Fruit fly (Drosophila melanogaster) whole organism, embryonic: ENCODE results near the gene TpnC25D.
A peak's percentile ranks its signal among the peaks of the same experiment; 100 is the strongest.

Experiments
- Asciz ChIP-seq: fragments of 200-800 bp; sonication (Bioruptor generic); optimal IDR thresholded peaks from 2 replicates; lab custom pipeline; 2017; ENCODE audit warnings: missing biosample characterization, mild to moderate bottlenecking, missing genetic modification characterization, missing genetic modification reagents
- BEAF-32 ChIP-seq: fragments of 200-800 bp; sonication (Bioruptor generic); optimal IDR thresholded peaks from 3 replicates; lab custom pipeline; 2017; ENCODE audit warnings: missing biosample characterization, missing genetic modification characterization, mild to moderate bottlenecking, moderate library complexity, missing genetic modification reagents
- Bdp1 ChIP-seq: fragments of 200-800 bp; sonication (Bioruptor generic); optimal IDR thresholded peaks from 3 replicates; lab custom pipeline; 2016; ENCODE audit warnings: missing biosample characterization, missing genetic modification characterization
- CG10274 ChIP-seq: fragments of 200-800 bp; sonication (Bioruptor generic); optimal IDR thresholded peaks from 3 replicates; lab custom pipeline; 2017; ENCODE audit warnings: missing biosample characterization, mild to moderate bottlenecking, missing genetic modification characterization
- CG10543 ChIP-seq: fragments of 200-800 bp; sonication (Bioruptor generic); optimal IDR thresholded peaks from 3 replicates; lab custom pipeline; 2017; ENCODE audit warnings: missing biosample characterization, mild to moderate bottlenecking, missing genetic modification characterization, moderate library complexity
- CG12299 ChIP-seq: fragments of 200-800 bp; sonication (Bioruptor generic); optimal IDR thresholded peaks from 2 replicates; lab custom pipeline; 2018; ENCODE audit warnings: missing biosample characterization, mild to moderate bottlenecking, missing genetic modification characterization
- CG12769 ChIP-seq: fragments of 200-800 bp; sonication (Bioruptor generic); optimal IDR thresholded peaks from 2 replicates; lab custom pipeline; 2019; ENCODE audit warnings: missing biosample characterization, mild to moderate bottlenecking, missing genetic modification characterization, moderate library complexity
- CG13296 ChIP-seq: fragments of 200-800 bp; sonication (Bioruptor generic); optimal IDR thresholded peaks from 3 replicates; lab custom pipeline; 2018; ENCODE audit warnings: missing biosample characterization, mild to moderate bottlenecking, missing genetic modification characterization
- CG14860 ChIP-seq: fragments of 200-800 bp; sonication (Bioruptor generic); IDR thresholded peaks from 3 replicates; pipeline ENCODE4 v1.3.6; 2022; ENCODE audit warnings: missing biosample characterization, missing genetic modification characterization; ENCODE audit not compliant: partially characterized antibody
- CG16813 ChIP-seq: fragments of 200-800 bp; sonication (Bioruptor generic); IDR thresholded peaks from 3 replicates; pipeline ENCODE4 v1.3.6; 2022; ENCODE audit warnings: missing biosample characterization, missing genetic modification characterization; ENCODE audit not compliant: partially characterized antibody
- CG17829 ChIP-seq: fragments of 200-800 bp; optimal IDR thresholded peaks from 2 replicates; lab custom pipeline; 2019; ENCODE audit warnings: missing biosample characterization, mild to moderate bottlenecking, missing genetic modification characterization, moderate library complexity
- CG2199 ChIP-seq: fragments of 200-800 bp; sonication (Bioruptor generic); IDR thresholded peaks from 3 replicates; pipeline ENCODE4 v1.3.6; 2022; ENCODE audit warnings: missing biosample characterization, missing genetic modification characterization
- CG2712 ChIP-seq: fragments of 200-800 bp; optimal IDR thresholded peaks from 3 replicates; lab custom pipeline; 2019; ENCODE audit warnings: missing biosample characterization, mild to moderate bottlenecking, missing genetic modification characterization, moderate library complexity
- CG31388 ChIP-seq: fragments of 200-800 bp; sonication (Bioruptor generic); optimal IDR thresholded peaks from 2 replicates; lab custom pipeline; 2016; ENCODE audit warnings: missing biosample characterization, missing genetic modification characterization
- CG3838 ChIP-seq: fragments of 200-800 bp; sonication (Bioruptor generic); optimal IDR thresholded peaks from 3 replicates; lab custom pipeline; 2016; ENCODE audit warnings: missing biosample characterization, missing genetic modification characterization
- CG42726 ChIP-seq: fragments of 200-800 bp; sonication (Bioruptor generic); IDR thresholded peaks from 2 replicates; pipeline ENCODE4 v1.3.6; 2022; ENCODE audit warnings: missing biosample characterization, missing genetic modification characterization; ENCODE audit not compliant: partially characterized antibody
- CG4424 ChIP-seq: fragments of 200-800 bp; sonication (Bioruptor generic); optimal IDR thresholded peaks from 3 replicates; lab custom pipeline; 2016; ENCODE audit warnings: missing biosample characterization, missing genetic modification characterization
- CG4707 ChIP-seq: fragments of 200-800 bp; sonication (Bioruptor generic); optimal IDR thresholded peaks from 2 replicates; lab custom pipeline; 2018; ENCODE audit warnings: missing biosample characterization, mild to moderate bottlenecking, missing genetic modification characterization, moderate library complexity
- CG6254 ChIP-seq: fragments of 200-800 bp; sonication (Bioruptor generic); optimal IDR thresholded peaks from 3 replicates; lab custom pipeline; 2017; ENCODE audit warnings: mild to moderate bottlenecking, missing biosample characterization, missing genetic modification reagents, missing genetic modification characterization
- CG6791 ChIP-seq: fragments of 200-800 bp; sonication (Bioruptor generic); IDR thresholded peaks from 3 replicates; pipeline ENCODE4 v1.3.6; 2022; ENCODE audit warnings: missing biosample characterization, missing genetic modification characterization; ENCODE audit not compliant: partially characterized antibody
- CG8290 ChIP-seq, 3 experiments: fragments of 200-800 bp; sonication (Bioruptor generic); optimal IDR thresholded peaks; 2 replicates each; lab custom pipeline; 2016 to 2019; ENCODE audit warnings: missing biosample characterization in 3 of 3, missing genetic modification characterization in 3 of 3, mild to moderate bottlenecking in 2 of 3, moderate library complexity in 1 of 3
- D19B ChIP-seq: fragments of 200-800 bp; sonication (Bioruptor generic); optimal IDR thresholded peaks from 2 replicates; lab custom pipeline; 2017; ENCODE audit warnings: missing biosample characterization, mild to moderate bottlenecking, missing genetic modification characterization
- Dip2 ChIP-seq: fragments of 200-800 bp; sonication (Bioruptor generic); IDR thresholded peaks from 2 replicates; pipeline ENCODE4 v1.3.6; 2022; ENCODE audit warnings: missing biosample characterization, missing genetic modification characterization
- Dp ChIP-seq: fragments of 200-800 bp; sonication (Bioruptor generic); optimal IDR thresholded peaks from 2 replicates; lab custom pipeline; 2018; ENCODE audit warnings: missing biosample characterization, mild to moderate bottlenecking, missing genetic modification characterization, moderate library complexity
- Fer3 ChIP-seq: fragments of 200-800 bp; sonication (Bioruptor generic); optimal IDR thresholded peaks from 2 replicates; lab custom pipeline; 2018; ENCODE audit warnings: missing biosample characterization, mild to moderate bottlenecking, missing genetic modification characterization, moderate library complexity
- HLH4C ChIP-seq: fragments of 200-800 bp; sonication (Bioruptor generic); IDR thresholded peaks from 3 replicates; pipeline ENCODE4 v1.3.6; 2022; ENCODE audit warnings: missing biosample characterization, missing genetic modification characterization; ENCODE audit not compliant: partially characterized antibody
- Meics ChIP-seq: fragments of 200-800 bp; sonication (Bioruptor generic); optimal IDR thresholded peaks from 2 replicates; lab custom pipeline; 2017; ENCODE audit warnings: missing biosample characterization, mild to moderate bottlenecking, missing genetic modification characterization
- NfI ChIP-seq: fragments of 200-800 bp; sonication (Bioruptor generic); optimal IDR thresholded peaks from 3 replicates; lab custom pipeline; 2018; ENCODE audit warnings: missing biosample characterization, mild to moderate bottlenecking, missing genetic modification characterization, moderate library complexity
- Side ChIP-seq: fragments of 200-800 bp; sonication (Bioruptor generic); optimal IDR thresholded peaks from 2 replicates; lab custom pipeline; 2016; ENCODE audit warnings: missing biosample characterization, missing genetic modification characterization
- Taf1 ChIP-seq: fragments of 200-800 bp; sonication (Bioruptor generic); IDR thresholded peaks from 2 replicates; pipeline ENCODE4 v1.3.6; 2022; ENCODE audit warnings: missing biosample characterization, missing genetic modification characterization
- ab ChIP-seq: fragments of 200-800 bp; sonication (Bioruptor generic); optimal IDR thresholded peaks from 2 replicates; lab custom pipeline; 2016; ENCODE audit warnings: missing biosample characterization, missing genetic modification characterization
- ac ChIP-seq: fragments of 200-800 bp; sonication (Bioruptor generic); optimal IDR thresholded peaks from 3 replicates; lab custom pipeline; 2017; ENCODE audit warnings: missing biosample characterization, mild to moderate bottlenecking, missing genetic modification characterization
- amos ChIP-seq: fragments of 200-800 bp; sonication (Bioruptor generic); IDR thresholded peaks from 2 replicates; pipeline ENCODE4 v1.3.6; 2022; ENCODE audit warnings: missing biosample characterization, missing genetic modification characterization; ENCODE audit not compliant: partially characterized antibody
- ase ChIP-seq: fragments of 200-800 bp; sonication (Bioruptor generic); IDR thresholded peaks from 3 replicates; pipeline ENCODE4 v1.3.6; 2022; ENCODE audit warnings: missing biosample characterization, missing genetic modification characterization
- bbx ChIP-seq: fragments of 200-800 bp; sonication (Bioruptor generic); IDR thresholded peaks from 2 replicates; pipeline ENCODE4 v1.3.6; 2022; ENCODE audit warnings: missing biosample characterization, missing genetic modification characterization; ENCODE audit not compliant: partially characterized antibody
- dmrt11E ChIP-seq: fragments of 200-800 bp; sonication (Bioruptor generic); optimal IDR thresholded peaks from 3 replicates; lab custom pipeline; 2018; ENCODE audit warnings: missing biosample characterization, mild to moderate bottlenecking, missing genetic modification characterization, moderate library complexity
- esg ChIP-seq: fragments of 200-800 bp; sonication (Bioruptor generic); conservative IDR thresholded peaks from 2 replicates; pipeline ENCODE4 v1.3.6; 2022; ENCODE audit warnings: missing biosample characterization, missing genetic modification characterization
- kah ChIP-seq: fragments of 200-800 bp; sonication (Bioruptor generic); optimal IDR thresholded peaks from 2 replicates; lab custom pipeline; 2018; ENCODE audit warnings: missing biosample characterization, mild to moderate bottlenecking, missing genetic modification characterization
- kay ChIP-seq: fragments of 200-800 bp; sonication (Bioruptor generic); optimal IDR thresholded peaks from 2 replicates; lab custom pipeline; 2016; ENCODE audit warnings: missing biosample characterization, missing genetic modification characterization
- luna ChIP-seq: fragments of 200-800 bp; sonication (Bioruptor generic); optimal IDR thresholded peaks from 2 replicates; lab custom pipeline; 2016; ENCODE audit warnings: missing biosample characterization, missing genetic modification characterization
- nmo ChIP-seq: fragments of 200-800 bp; sonication (Bioruptor generic); optimal IDR thresholded peaks from 2 replicates; lab custom pipeline; 2018; ENCODE audit warnings: missing biosample characterization, mild to moderate bottlenecking, missing genetic modification characterization, moderate library complexity
- pum ChIP-seq: fragments of 200-800 bp; sonication (Bioruptor generic); optimal IDR thresholded peaks from 2 replicates; lab custom pipeline; 2016; ENCODE audit warnings: missing biosample characterization, missing genetic modification characterization
- pzg ChIP-seq: fragments of 200-800 bp; sonication (Bioruptor generic); optimal IDR thresholded peaks from 3 replicates; lab custom pipeline; 2018; ENCODE audit warnings: missing biosample characterization, mild to moderate bottlenecking, missing genetic modification characterization, moderate library complexity
- schlank ChIP-seq: fragments of 200-800 bp; sonication (Bioruptor generic); optimal IDR thresholded peaks from 2 replicates; lab custom pipeline; 2018; ENCODE audit warnings: missing biosample characterization, mild to moderate bottlenecking, missing genetic modification characterization
- slp2 ChIP-seq: fragments of 200-800 bp; sonication (Bioruptor generic); optimal IDR thresholded peaks from 2 replicates; lab custom pipeline; 2016; ENCODE audit warnings: missing biosample characterization, missing genetic modification characterization
- tio ChIP-seq: fragments of 200-800 bp; sonication (Bioruptor generic); optimal IDR thresholded peaks from 2 replicates; lab custom pipeline; 2017; ENCODE audit warnings: missing biosample characterization, missing genetic modification characterization, inconsistent platforms
- vnd ChIP-seq: fragments of 200-800 bp; sonication (Bioruptor generic); IDR thresholded peaks from 3 replicates; pipeline ENCODE4 v1.3.6; 2022; ENCODE audit warnings: missing biosample characterization, missing genetic modification characterization; ENCODE audit not compliant: partially characterized antibody
- zen2 ChIP-seq: fragments of 200-800 bp; sonication (Bioruptor generic); IDR thresholded peaks from 3 replicates; pipeline ENCODE4 v1.3.6; 2022; ENCODE audit warnings: missing biosample characterization, missing genetic modification characterization; ENCODE audit not compliant: partially characterized antibody
- zfh1 ChIP-seq: fragments of 200-800 bp; sonication (Bioruptor generic); IDR thresholded peaks from 3 replicates; pipeline ENCODE4 v1.3.6; 2022; ENCODE audit warnings: missing biosample characterization, missing genetic modification characterization

Gene TpnC25D

dm6 chr2L:5240520-5240919 is 24.0 kb downstream of the TpnC25D start (continued):
- TF ChIP-seq CG13296 (GFP tag; lab: Kevin White, UChicago): no peak
- no peak for TF ChIP-seq CG3838
- no peak for TF ChIP-seq pzg (GFP tag; lab: Kevin White, UChicago)
- TF ChIP-seq ac (GFP tag; lab: Kevin White, UChicago): no peak
- TF ChIP-seq amos (GFP tag; lab: Robert Waterston, UW): peak; percentile 82
- no peak for TF ChIP-seq CG8290 (GFP tag; optimal IDR thresholded peaks at IDR 0.05; lab: Kevin White, UChicago)
- TF ChIP-seq CG8290 (tag; optimal IDR thresholded peaks at IDR 0.05; lab: Kevin White, UChicago): peak in 1 of 2 experiments; percentile 26
- TF ChIP-seq ase (GFP tag; lab: Robert Waterston, UW): no peak
- TF ChIP-seq zfh1 (GFP tag; lab: Robert Waterston, UW): no peak
- TF ChIP-seq BEAF-32 (GFP tag; lab: Kevin White, UChicago): no peak
- TF ChIP-seq esg (GFP tag; lab: Robert Waterston, UW): no peak
- TF ChIP-seq pum: no peak
- no peak for TF ChIP-seq Dp (GFP tag; lab: Kevin White, UChicago)
- TF ChIP-seq CG2199 (GFP tag; lab: Robert Waterston, UW): peak; percentile 89
- no peak for TF ChIP-seq slp2
- TF ChIP-seq CG4707 (GFP tag; lab: Kevin White, UChicago): no peak
- no peak for TF ChIP-seq kay
- TF ChIP-seq CG31388 (GFP tag; lab: Kevin White, UChicago): no peak
- TF ChIP-seq CG6254 (GFP tag; lab: Kevin White, UChicago): no peak
- TF ChIP-seq Meics: no peak
- TF ChIP-seq CG14860 (GFP tag; lab: Robert Waterston, UW): peak; percentile 76; the same call in 2 of the 3 replicates
- peak; percentile 54 for TF ChIP-seq CG12769
- peak; percentile 65; the same call in 1 of the 3 replicates for TF ChIP-seq zen2 (GFP tag; lab: Robert Waterston, UW)
- no peak for TF ChIP-seq luna (GFP tag; lab: Kevin White, UChicago)
- TF ChIP-seq CG17829 (tag; lab: Kevin White, UChicago): peak; percentile 2
- no peak for TF ChIP-seq Dip2 (GFP tag; lab: Robert Waterston, UW)
- no peak for TF ChIP-seq Fer3 (tag; lab: Kevin White, UChicago)
- no peak for TF ChIP-seq Asciz (GFP tag; lab: Kevin White, UChicago)
- TF ChIP-seq CG42726 (GFP tag; lab: Robert Waterston, UW): peak; percentile 89
- TF ChIP-seq CG6791 (GFP tag; lab: Robert Waterston, UW): peak; percentile 92
- no peak for TF ChIP-seq D19B
- no peak for TF ChIP-seq tio (GFP tag; lab: Kevin White, UChicago)
- no peak for TF ChIP-seq CG12299 (tag; lab: Kevin White, UChicago)
- TF ChIP-seq Taf1 (GFP tag; lab: Robert Waterston, UW): no peak
- no peak for TF ChIP-seq dmrt11E (tag; lab: Kevin White, UChicago)
- peak; percentile 70 for TF ChIP-seq vnd
- no peak for TF ChIP-seq kah (GFP tag; lab: Kevin White, UChicago)
- TF ChIP-seq HLH4C: peak; percentile 73
- no peak for TF ChIP-seq CG10543 (GFP tag; lab: Kevin White, UChicago)
- no peak for TF ChIP-seq ab
- no peak for TF ChIP-seq CG4424 (GFP tag; lab: Kevin White, UChicago)
- TF ChIP-seq Bdp1 (GFP tag; lab: Kevin White, UChicago): peak; percentile 99
- TF ChIP-seq schlank (tag; lab: Kevin White, UChicago): no peak
- peak; percentile 85 for TF ChIP-seq CG16813
- TF ChIP-seq bbx (GFP tag; lab: Robert Waterston, UW): peak; percentile 90
- peak; percentile 12 for TF ChIP-seq CG2712 (tag; lab: Kevin White, UChicago)
- no peak for TF ChIP-seq CG10274 (GFP tag; lab: Kevin White, UChicago)
- no peak for TF ChIP-seq NfI
- TF ChIP-seq Side: no peak
- no peak for TF ChIP-seq nmo (GFP tag; lab: Kevin White, UChicago)
